Worm (Caenorhabditis elegans) whole organism, late embryonic: Measurements from ENCODE around the gene lyst-1.

ENCODE experiments used
- Y22D7AL.16 ChIP-seq: sonication (generic microtip); optimal IDR thresholded peaks from 2 replicates; lab custom pipeline; 2016; ENCODE audit warnings: missing genetic modification characterization, missing compliant biosample characterization
- ama-1 ChIP-seq: fragments of 150-350 bp; optimal IDR thresholded peaks from 2 replicates; lab custom pipeline; 2014
- elt-2 ChIP-seq: sonication (generic microtip); optimal IDR thresholded peaks from 2 replicates; lab custom pipeline; 2016; ENCODE audit warnings: missing genetic modification reagents, missing genetic modification characterization, missing compliant biosample characterization
- elt-4 ChIP-seq: sonication (generic microtip); optimal IDR thresholded peaks from 2 replicates; lab custom pipeline; 2016; ENCODE audit warnings: missing genetic modification characterization, missing compliant biosample characterization
- fkh-6 ChIP-seq: sonication (generic microtip); optimal IDR thresholded peaks from 2 replicates; lab custom pipeline; 2016; ENCODE audit warnings: missing genetic modification characterization, missing compliant biosample characterization
- hlh-15 ChIP-seq: sonication (generic microtip); optimal IDR thresholded peaks from 2 replicates; lab custom pipeline; 2016; ENCODE audit warnings: missing genetic modification characterization, missing compliant biosample characterization
- hlh-30 ChIP-seq: sonication (generic microtip); optimal IDR thresholded peaks from 2 replicates; lab custom pipeline; 2017; ENCODE audit warnings: antibody characterized with exemption, missing genetic modification characterization, missing compliant biosample characterization; ENCODE audit not compliant: insufficient read depth
- nfya-1 ChIP-seq: sonication (generic microtip); optimal IDR thresholded peaks from 2 replicates; lab custom pipeline; 2017; ENCODE audit warnings: missing genetic modification characterization, mild to moderate bottlenecking, missing compliant biosample characterization, antibody characterized with exemption, moderate library complexity
- pag-3 ChIP-seq: sonication (generic microtip); optimal IDR thresholded peaks from 2 replicates; lab custom pipeline; 2016; ENCODE audit warnings: missing compliant biosample characterization, missing genetic modification characterization, borderline replicate concordance
- pat-9 ChIP-seq: fragments of 200-800 bp; sonication (Bioruptor generic); optimal IDR thresholded peaks from 2 replicates; lab custom pipeline; 2018; ENCODE audit warnings: mild to moderate bottlenecking, missing genetic modification characterization, moderate library complexity, missing compliant biosample characterization
- pqm-1 ChIP-seq: sonication (generic microtip); optimal IDR thresholded peaks from 2 replicates; lab custom pipeline; 2016; ENCODE audit warnings: missing genetic modification characterization, missing compliant biosample characterization
- sox-4 ChIP-seq: sonication (generic microtip); optimal IDR thresholded peaks from 2 replicates; lab custom pipeline; 2017; ENCODE audit warnings: mild to moderate bottlenecking, missing genetic modification characterization, inconsistent platforms, missing compliant biosample characterization
- syd-9 ChIP-seq: sonication (generic microtip); optimal IDR thresholded peaks from 2 replicates; lab custom pipeline; 2016; ENCODE audit warnings: mild to moderate bottlenecking, missing genetic modification characterization, moderate library complexity, missing compliant biosample characterization

DNA sequence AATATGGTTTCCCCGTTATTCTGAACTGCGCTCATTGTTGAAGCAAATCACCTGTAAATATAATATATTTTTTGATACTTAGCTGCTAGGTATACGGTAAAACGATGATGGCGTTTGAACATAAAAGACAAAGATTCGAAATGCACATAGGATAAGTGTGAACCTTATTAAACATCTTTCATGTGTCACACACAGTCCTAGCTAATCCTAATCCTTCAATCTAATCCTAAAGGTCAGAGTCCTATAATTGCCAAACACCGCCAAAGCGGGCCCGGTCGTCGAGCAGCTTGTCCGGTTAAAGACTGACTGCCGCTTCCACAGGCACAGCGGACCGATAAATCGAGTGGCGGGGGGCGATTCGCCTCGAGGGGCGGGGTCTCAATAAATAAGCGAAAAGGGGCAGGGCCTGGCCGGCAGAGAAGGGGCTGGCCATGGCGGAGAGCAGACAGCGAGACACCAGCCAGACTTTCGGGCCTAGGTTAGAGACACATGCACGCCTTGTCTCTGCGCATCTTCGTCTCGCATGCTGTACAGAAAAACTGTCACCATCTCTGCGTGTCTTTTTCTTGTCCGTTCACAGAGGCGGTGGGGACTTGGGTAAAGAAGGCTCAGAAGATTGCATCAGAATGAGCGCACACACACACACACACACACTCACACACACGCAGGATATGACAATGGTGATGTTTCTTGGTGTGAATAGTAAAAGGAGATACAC, 30.8 kb upstream of the lyst-1 start, which contains the start of gene F57G12.1:
- TF ChIP-seq Y22D7AL.16 (tag; lab: Kevin White, UChicago) = no peak
- TF ChIP-seq sox-4 (tag; lab: Kevin White, UChicago) = no peak
- TF ChIP-seq pqm-1 (tag; lab: Kevin White, UChicago) = no peak
- TF ChIP-seq syd-9 = peak; percentile 4
- no peak for TF ChIP-seq pag-3 (tag; lab: Kevin White, UChicago)
- peak; percentile 79 for TF ChIP-seq hlh-30 (tag; lab: Kevin White, UChicago)
- peak; percentile 78 for TF ChIP-seq ama-1 (lab: Kevin White, UChicago)
- no peak for TF ChIP-seq elt-4 (tag; lab: Kevin White, UChicago)
- no peak for TF ChIP-seq pat-9 (tag; lab: Kevin White, UChicago)
- TF ChIP-seq elt-2 = peak; percentile 50
- peak; percentile 84 for TF ChIP-seq nfya-1
- no peak for TF ChIP-seq hlh-15 (tag; lab: Kevin White, UChicago)
- TF ChIP-seq fkh-6 (tag; lab: Kevin White, UChicago) = peak; percentile 8
